Worm (Caenorhabditis elegans) whole organism, L4 larva: ENCODE data around the gene T24E12.3.

Experiments
- dpl-1 ChIP-seq: fragments of 150-350 bp; optimal IDR thresholded peaks from 2 replicates; lab custom pipeline; 2014; ENCODE audit warnings: missing biosample characterization, missing genetic modification reagents, missing genetic modification characterization
- dve-1 ChIP-seq: sonication (generic microtip); optimal IDR thresholded peaks from 2 replicates; lab custom pipeline; 2017; ENCODE audit warnings: antibody characterized with exemption, mild to moderate bottlenecking, missing genetic modification characterization, missing compliant biosample characterization; ENCODE audit not compliant: insufficient read depth
- lin-13 ChIP-seq: fragments of 150-350 bp; optimal IDR thresholded peaks from 2 replicates; lab custom pipeline; 2014; ENCODE audit warnings: missing biosample characterization, missing genetic modification reagents, missing genetic modification characterization
- nhr-77 ChIP-seq: fragments of 150-350 bp; optimal IDR thresholded peaks from 2 replicates; lab custom pipeline; 2014; ENCODE audit warnings: missing biosample characterization, missing genetic modification characterization
- snpc-4 ChIP-seq: fragments of 150-350 bp; optimal IDR thresholded peaks from 2 replicates; lab custom pipeline; 2014; ENCODE audit warnings: missing biosample characterization, missing genetic modification characterization
- unc-62 ChIP-seq, 3 experiments: fragments of 150-350 bp in 1 of 3; sonication (generic microtip); optimal IDR thresholded peaks in 2 of 3; peaks in 1 of 3; 1 replicate in 1 of 3; 2 replicates in 2 of 3; lab custom pipeline; 2014 to 2017; ENCODE audit warnings: missing biosample characterization in 3 of 3, missing genetic modification characterization in 3 of 3, missing genetic modification reagents in 3 of 3, missing genotype in 1 of 3

- TF ChIP-seq unc-62 (GFP tag; optimal IDR thresholded peaks at IDR 0.05 in 1 of 2; lab: Kevin White, UChicago) (no peak), unc-62 (tag; optimal IDR thresholded peaks at IDR 0.05; lab: Kevin White, UChicago) (no peak), nhr-77 (tag; lab: Kevin White, UChicago) (no peak), dve-1 (tag; lab: Kevin White, UChicago) (no peak), snpc-4 (tag; lab: Kevin White, UChicago) (no peak), dpl-1 (GFP tag; lab: Kevin White, UChicago) (no peak), lin-13 (GFP tag; lab: Kevin White, UChicago) (no peak)
Observed at ce11 chrII:3739647-3740046, 36.2 kb upstream of the T24E12.3 start, which contains the start of gene F12E12.2.
